Fruit fly (Drosophila melanogaster) whole organism, prepupa: ENCODE measurements around the gene Cyp4ac1.

Experiments used
- Blimp-1 ChIP-seq: fragments of 200-800 bp; sonication (Bioruptor generic); optimal IDR thresholded peaks from 3 replicates; lab custom pipeline; 2017; ENCODE audit warnings: missing biosample characterization, missing genetic modification characterization, mild to moderate bottlenecking, moderate library complexity, missing genetic modification reagents
- CG10631 ChIP-seq: fragments of 200-800 bp; sonication (Bioruptor generic); optimal IDR thresholded peaks from 2 replicates; lab custom pipeline; 2016; ENCODE audit warnings: missing biosample characterization, missing genetic modification characterization
- CG10669 ChIP-seq: fragments of 200-800 bp; sonication (Bioruptor generic); optimal IDR thresholded peaks from 3 replicates; lab custom pipeline; 2018; ENCODE audit warnings: missing biosample characterization, mild to moderate bottlenecking, missing genetic modification characterization, moderate library complexity
- CG11294 ChIP-seq: fragments of 200-800 bp; sonication (Bioruptor generic); IDR thresholded peaks from 2 replicates; pipeline ENCODE4 v1.3.6; 2022; ENCODE audit warnings: missing biosample characterization, missing genetic modification characterization
- CG11762 ChIP-seq: fragments of 200-800 bp; sonication (Bioruptor generic); optimal IDR thresholded peaks from 3 replicates; lab custom pipeline; 2016; ENCODE audit warnings: missing biosample characterization, missing genetic modification characterization; ENCODE audit not compliant: insufficient read depth
- CG11902 ChIP-seq: fragments of 200-800 bp; sonication (Bioruptor generic); optimal IDR thresholded peaks from 3 replicates; lab custom pipeline; 2016; ENCODE audit warnings: missing biosample characterization, missing genetic modification characterization
- CG15336 ChIP-seq: fragments of 200-800 bp; sonication (Bioruptor generic); IDR thresholded peaks from 2 replicates; pipeline ENCODE4 v1.3.6; 2022; ENCODE audit warnings: missing biosample characterization, missing genetic modification characterization
- CG1621 ChIP-seq: fragments of 200-800 bp; sonication (Bioruptor generic); optimal IDR thresholded peaks from 3 replicates; lab custom pipeline; 2018; ENCODE audit warnings: missing biosample characterization, mild to moderate bottlenecking, missing genetic modification characterization
- CG16779 ChIP-seq: fragments of 200-800 bp; sonication (Bioruptor generic); optimal IDR thresholded peaks from 3 replicates; lab custom pipeline; 2017; ENCODE audit warnings: missing biosample characterization, mild to moderate bottlenecking, missing genetic modification characterization
- CG3032 ChIP-seq: fragments of 200-800 bp; optimal IDR thresholded peaks from 2 replicates; lab custom pipeline; 2019; ENCODE audit warnings: missing biosample characterization, mild to moderate bottlenecking, missing genetic modification characterization, moderate library complexity
- CG31627 ChIP-seq: fragments of 200-800 bp; sonication (Bioruptor generic); optimal IDR thresholded peaks from 3 replicates; lab custom pipeline; 2016; ENCODE audit warnings: missing biosample characterization, missing genetic modification characterization
- CG32006 ChIP-seq: fragments of 200-800 bp; sonication (Bioruptor generic); optimal IDR thresholded peaks from 3 replicates; lab custom pipeline; 2017; ENCODE audit warnings: missing biosample characterization, mild to moderate bottlenecking, missing genetic modification characterization
- CG3919 ChIP-seq: fragments of 200-800 bp; sonication (Bioruptor generic); optimal IDR thresholded peaks from 3 replicates; lab custom pipeline; 2016; ENCODE audit warnings: missing biosample characterization, missing genetic modification characterization
- CG4318 ChIP-seq: fragments of 200-800 bp; sonication (Bioruptor generic); optimal IDR thresholded peaks from 3 replicates; lab custom pipeline; 2017; ENCODE audit warnings: missing biosample characterization, mild to moderate bottlenecking, missing genetic modification characterization
- CG6163 ChIP-seq: fragments of 200-800 bp; sonication (Bioruptor generic); IDR thresholded peaks from 3 replicates; pipeline ENCODE4 v1.3.6; 2022; ENCODE audit warnings: missing biosample characterization, missing genetic modification characterization
- CG6276 ChIP-seq: fragments of 200-800 bp; sonication (Bioruptor generic); optimal IDR thresholded peaks from 2 replicates; lab custom pipeline; 2017; ENCODE audit warnings: missing biosample characterization, mild to moderate bottlenecking, missing genetic modification characterization
- CG6808 ChIP-seq: fragments of 200-800 bp; sonication (Bioruptor generic); optimal IDR thresholded peaks from 3 replicates; lab custom pipeline; 2017; ENCODE audit warnings: missing biosample characterization, missing genetic modification characterization, mild to moderate bottlenecking, moderate library complexity, missing genetic modification reagents
- CG6854 ChIP-seq: fragments of 200-800 bp; sonication (Bioruptor generic); optimal IDR thresholded peaks from 2 replicates; lab custom pipeline; 2017; ENCODE audit warnings: missing biosample characterization, mild to moderate bottlenecking, missing genetic modification characterization
- CG7368 ChIP-seq: fragments of 200-800 bp; sonication (Bioruptor generic); optimal IDR thresholded peaks from 3 replicates; lab custom pipeline; 2016; ENCODE audit warnings: missing biosample characterization, missing genetic modification characterization
- CG8119 ChIP-seq: fragments of 200-800 bp; sonication (Bioruptor generic); IDR thresholded peaks from 3 replicates; pipeline ENCODE4 v1.3.6; 2022; ENCODE audit warnings: missing biosample characterization, missing genetic modification characterization
- CG8319 ChIP-seq: fragments of 200-800 bp; sonication (Bioruptor generic); optimal IDR thresholded peaks from 3 replicates; lab custom pipeline; 2016; ENCODE audit warnings: missing biosample characterization, missing genetic modification characterization
- CG8632 ChIP-seq: fragments of 200-800 bp; sonication (Bioruptor generic); optimal IDR thresholded peaks from 3 replicates; lab custom pipeline; 2016; ENCODE audit warnings: missing biosample characterization, missing genetic modification characterization
- Eip75B ChIP-seq: fragments of 200-800 bp; sonication (Bioruptor generic); optimal IDR thresholded peaks from 3 replicates; lab custom pipeline; 2016; ENCODE audit warnings: missing biosample characterization, missing genetic modification characterization
- Eip93F ChIP-seq: fragments of 200-800 bp; sonication (Bioruptor generic); optimal IDR thresholded peaks from 2 replicates; lab custom pipeline; 2016; ENCODE audit warnings: missing biosample characterization, mild to moderate bottlenecking, missing genetic modification characterization
- Ets21C ChIP-seq: fragments of 200-800 bp; sonication (Bioruptor generic); optimal IDR thresholded peaks from 3 replicates; lab custom pipeline; 2016; ENCODE audit warnings: missing biosample characterization, missing genetic modification characterization
- Hr38 ChIP-seq: sonication (Bioruptor generic); optimal IDR thresholded peaks from 2 replicates; lab custom pipeline; 2016; ENCODE audit warnings: missing biosample characterization, missing genetic modification characterization
- Hr39 ChIP-seq: fragments of 200-800 bp; sonication (Bioruptor generic); optimal IDR thresholded peaks from 2 replicates; lab custom pipeline; 2016; ENCODE audit warnings: missing biosample characterization, missing genetic modification characterization
- Hr4 ChIP-seq: fragments of 200-800 bp; sonication (Bioruptor generic); optimal IDR thresholded peaks from 3 replicates; lab custom pipeline; 2016; ENCODE audit warnings: missing biosample characterization, missing genetic modification characterization
- Lpt ChIP-seq: fragments of 200-800 bp; sonication (Bioruptor generic); optimal IDR thresholded peaks from 3 replicates; lab custom pipeline; 2016; ENCODE audit warnings: missing biosample characterization, missing genetic modification characterization
- OdsH ChIP-seq: fragments of 200-800 bp; sonication (Bioruptor generic); optimal IDR thresholded peaks from 3 replicates; lab custom pipeline; 2016; ENCODE audit warnings: missing biosample characterization, missing genetic modification characterization
- Smox ChIP-seq: fragments of 200-800 bp; sonication (Bioruptor generic); optimal IDR thresholded peaks from 3 replicates; lab custom pipeline; 2016; ENCODE audit warnings: missing biosample characterization, missing genetic modification characterization
- Sox14 ChIP-seq: fragments of 200-800 bp; sonication (Bioruptor generic); optimal IDR thresholded peaks from 3 replicates; lab custom pipeline; 2016; ENCODE audit warnings: missing biosample characterization, missing genetic modification characterization
- Sox15 ChIP-seq: fragments of 200-800 bp; sonication (Bioruptor generic); optimal IDR thresholded peaks from 3 replicates; lab custom pipeline; 2016; ENCODE audit warnings: missing biosample characterization, missing genetic modification characterization
- achi ChIP-seq: fragments of 200-800 bp; sonication (Bioruptor generic); optimal IDR thresholded peaks from 3 replicates; lab custom pipeline; 2016; ENCODE audit warnings: missing biosample characterization, missing genetic modification characterization
- acj6 ChIP-seq: fragments of 200-800 bp; sonication (Bioruptor generic); optimal IDR thresholded peaks from 3 replicates; lab custom pipeline; 2016; ENCODE audit warnings: missing biosample characterization, missing genetic modification characterization
- dsx ChIP-seq: fragments of 200-800 bp; optimal IDR thresholded peaks from 3 replicates; lab custom pipeline; 2019; ENCODE audit warnings: missing biosample characterization, mild to moderate bottlenecking, missing genetic modification characterization, moderate library complexity; ENCODE audit not compliant: poor library complexity, severe bottlenecking
- esn ChIP-seq: fragments of 200-800 bp; sonication (Bioruptor generic); optimal IDR thresholded peaks from 2 replicates; lab custom pipeline; 2016; ENCODE audit warnings: missing biosample characterization, mild to moderate bottlenecking, missing genetic modification characterization, moderate library complexity
- fd59A ChIP-seq: fragments of 200-800 bp; sonication (Bioruptor generic); optimal IDR thresholded peaks from 2 replicates; lab custom pipeline; 2017; ENCODE audit warnings: missing biosample characterization, mild to moderate bottlenecking, missing genetic modification characterization, missing genetic modification reagents
- lz ChIP-seq: fragments of 200-800 bp; sonication (Bioruptor generic); optimal IDR thresholded peaks from 3 replicates; lab custom pipeline; 2016; ENCODE audit warnings: missing biosample characterization, missing genetic modification characterization
- net ChIP-seq: fragments of 200-800 bp; sonication (Bioruptor generic); optimal IDR thresholded peaks from 3 replicates; lab custom pipeline; 2016; ENCODE audit warnings: missing biosample characterization, missing genetic modification characterization
- pdm3 ChIP-seq: fragments of 200-800 bp; sonication (Bioruptor generic); optimal IDR thresholded peaks from 3 replicates; lab custom pipeline; 2016; ENCODE audit warnings: missing biosample characterization, missing genetic modification characterization
- salr ChIP-seq, 2 experiments: fragments of 200-800 bp; sonication (Bioruptor generic); optimal IDR thresholded peaks; 3 replicates each; lab custom pipeline; 2016 to 2018; ENCODE audit warnings: missing biosample characterization in 2 of 2, missing genetic modification characterization in 2 of 2, mild to moderate bottlenecking in 1 of 2
- spab ChIP-seq: fragments of 200-800 bp; sonication (Bioruptor generic); optimal IDR thresholded peaks from 2 replicates; lab custom pipeline; 2017; ENCODE audit warnings: missing biosample characterization, mild to moderate bottlenecking, missing genetic modification characterization, missing genetic modification reagents
- ss ChIP-seq, 2 experiments: fragments of 200-800 bp; sonication (Bioruptor generic); optimal IDR thresholded peaks; 2 replicates in 1 of 2; 3 replicates in 1 of 2; lab custom pipeline; 2017 to 2018; ENCODE audit warnings: mild to moderate bottlenecking in 2 of 2, missing biosample characterization in 2 of 2, missing genetic modification characterization in 2 of 2, moderate library complexity in 1 of 2
- vri ChIP-seq: fragments of 200-800 bp; sonication (Bioruptor generic); optimal IDR thresholded peaks from 3 replicates; lab custom pipeline; 2016; ENCODE audit warnings: missing biosample characterization, mild to moderate bottlenecking, missing genetic modification characterization

The Cyp4ac1 gene

dm6 chr2L:5288262-5288621 is 24.4 kb downstream of the Cyp4ac1 start (continued):
- TF ChIP-seq Hr4 (GFP tag; lab: Kevin White, UChicago) = no peak
- TF ChIP-seq vri (GFP tag; lab: Kevin White, UChicago) = no peak
- TF ChIP-seq CG11294 = no peak
- no peak for TF ChIP-seq Hr39 (GFP tag; lab: Kevin White, UChicago)
- TF ChIP-seq CG11902 (GFP tag; lab: Kevin White, UChicago) = no peak
- TF ChIP-seq Ets21C (GFP tag; lab: Kevin White, UChicago) = no peak
- TF ChIP-seq Hr38 (GFP tag; lab: Kevin White, UChicago) = no peak
- no peak for TF ChIP-seq CG6276
- TF ChIP-seq CG3032 (tag; lab: Kevin White, UChicago) = peak; percentile 75
- TF ChIP-seq CG8632 (GFP tag; lab: Kevin White, UChicago) = peak; percentile 22
- TF ChIP-seq CG8119 (GFP tag; lab: Robert Waterston, UW) = peak; percentile 32; the same call in 1 of the 3 replicates
- TF ChIP-seq CG15336 (GFP tag; lab: Robert Waterston, UW) = no peak
- no peak for TF ChIP-seq CG16779
- TF ChIP-seq net = peak; percentile 10
- TF ChIP-seq CG6854 (GFP tag; lab: Kevin White, UChicago) = no peak
- TF ChIP-seq CG3919 (GFP tag; lab: Kevin White, UChicago) = peak; percentile 42
- no peak for TF ChIP-seq lz (GFP tag; lab: Kevin White, UChicago)
- no peak for TF ChIP-seq CG4318 (GFP tag; lab: Kevin White, UChicago)
- peak; percentile 6 for TF ChIP-seq Sox15 (GFP tag; lab: Kevin White, UChicago)
- peak; percentile 84 for TF ChIP-seq fd59A (GFP tag; lab: Kevin White, UChicago)
- TF ChIP-seq salr (GFP tag; optimal IDR thresholded peaks at IDR 0.05; lab: Kevin White, UChicago) = peak in 1 of 2 experiments; percentile 46
- peak; percentile 82 for TF ChIP-seq CG10631 (GFP tag; lab: Kevin White, UChicago)
- TF ChIP-seq Sox14 (GFP tag; lab: Kevin White, UChicago) = no peak
- peak; percentile 58 for TF ChIP-seq pdm3 (GFP tag; lab: Kevin White, UChicago)

dm6 chr2L:5288721-5289120 is 24.9 kb downstream of the Cyp4ac1 start, which contains the start of gene vri:
vri (plus strand) TSS chr2L:5288944.
- TF ChIP-seq CG11294 (no peak), Smox (GFP tag; lab: Kevin White, UChicago) (no peak), CG4318 (GFP tag; lab: Kevin White, UChicago) (no peak), esn (GFP tag; lab: Kevin White, UChicago) (no peak), Lpt (GFP tag; lab: Kevin White, UChicago) (no peak), CG10631 (GFP tag; lab: Kevin White, UChicago) (no peak), spab (GFP tag; lab: Kevin White, UChicago) (no peak), fd59A (GFP tag; lab: Kevin White, UChicago) (no peak), dsx (GFP tag; lab: Kevin White, UChicago) (no peak), acj6 (GFP tag; lab: Kevin White, UChicago) (no peak)

- TF ChIP-seq net (peak; percentile 41), CG1621 (peak; percentile 64), acj6 (GFP tag; lab: Kevin White, UChicago) (peak; percentile 70), pdm3 (GFP tag; lab: Kevin White, UChicago) (peak; percentile 68), lz (GFP tag; lab: Kevin White, UChicago) (peak; percentile 45), CG6163 (GFP tag; lab: Robert Waterston, UW) (peak; percentile 63; the same call in 1 of the 3 replicates), ss (GFP tag; optimal IDR thresholded peaks at IDR 0.05; lab: Kevin White, UChicago) (peak; percentile 80 to 84), Blimp-1 (GFP tag; lab: Kevin White, UChicago) (no peak), achi (GFP tag; lab: Kevin White, UChicago) (peak; percentile 60), Eip93F (GFP tag; lab: Kevin White, UChicago) (no peak), CG8319 (peak; percentile 13), CG32006 (peak; percentile 51), OdsH (GFP tag; lab: Kevin White, UChicago) (peak; percentile 79), CG6808 (peak; percentile 77), CG8119 (GFP tag; lab: Robert Waterston, UW) (peak; percentile 31; the same call in 1 of the 3 replicates), dsx (GFP tag; lab: Kevin White, UChicago) (peak; percentile 82), CG11294 (no peak), CG7368 (peak; percentile 20), vri (GFP tag; lab: Kevin White, UChicago) (no peak), CG6854 (GFP tag; lab: Kevin White, UChicago) (no peak), CG31627 (GFP tag; lab: Kevin White, UChicago) (peak; percentile 3), Smox (GFP tag; lab: Kevin White, UChicago) (peak; percentile 30), CG3032 (tag; lab: Kevin White, UChicago) (peak; percentile 82), CG10669 (GFP tag; lab: Kevin White, UChicago) (peak; percentile 82), CG11762 (peak; percentile 22), spab (GFP tag; lab: Kevin White, UChicago) (peak; percentile 64), Eip75B (GFP tag; lab: Kevin White, UChicago) (peak; percentile 54)
Observed at dm6 chr2L:5289921-5290320, 26.1 kb downstream of the Cyp4ac1 start.
